Worm (Caenorhabditis elegans) whole organism, young adult: ENCODE results near the gene vrk-1.

Source experiments
- C17E4.6 ChIP-seq: fragments of 200-800 bp; sonication (Bioruptor generic); IDR thresholded peaks from 2 replicates; pipeline ENCODE4 v1.3.6; 2022; ENCODE audit warnings: missing genetic modification reagents, missing genetic modification characterization, missing compliant biosample characterization
- K11D2.4 ChIP-seq: fragments of 200-800 bp; sonication (Bioruptor generic); IDR thresholded peaks from 2 replicates; pipeline ENCODE4 v1.3.6; 2022; ENCODE audit warnings: missing genetic modification reagents, missing genetic modification characterization, missing compliant biosample characterization
- Y67H2A.10 ChIP-seq: fragments of 200-800 bp; sonication (Bioruptor generic); conservative IDR thresholded peaks from 2 replicates; pipeline ENCODE4 v1.3.6; 2022; ENCODE audit warnings: missing genetic modification reagents, missing genetic modification characterization, missing compliant biosample characterization
- atf-7 ChIP-seq: sonication (generic microtip); optimal IDR thresholded peaks from 2 replicates; lab custom pipeline; 2017; ENCODE audit warnings: mild to moderate bottlenecking, missing genetic modification characterization, missing compliant biosample characterization
- ccch-3 ChIP-seq: fragments of 200-800 bp; sonication (Bioruptor generic); optimal IDR thresholded peaks from 2 replicates; lab custom pipeline; 2018; ENCODE audit warnings: mild to moderate bottlenecking, missing genetic modification characterization, missing compliant biosample characterization
- ceh-79 ChIP-seq: sonication (generic microtip); optimal IDR thresholded peaks from 2 replicates; lab custom pipeline; 2017; ENCODE audit warnings: mild to moderate bottlenecking, missing genetic modification characterization, missing compliant biosample characterization
- dpff-1 ChIP-seq: sonication (generic microtip); optimal IDR thresholded peaks from 2 replicates; lab custom pipeline; 2017; ENCODE audit warnings: mild to moderate bottlenecking, missing genetic modification characterization, missing compliant biosample characterization
- him-1 ChIP-seq: sonication (generic microtip); optimal IDR thresholded peaks from 2 replicates; lab custom pipeline; 2016; ENCODE audit warnings: missing genotype, missing genetic modification reagents, missing genetic modification characterization, missing compliant biosample characterization
- lin-54 ChIP-seq: fragments of 200-800 bp; sonication (Bioruptor generic); optimal IDR thresholded peaks from 2 replicates; lab custom pipeline; 2018; ENCODE audit warnings: mild to moderate bottlenecking, missing genetic modification characterization, missing compliant biosample characterization
- lsl-1 ChIP-seq: fragments of 200-800 bp; sonication (Bioruptor generic); optimal IDR thresholded peaks from 2 replicates; lab custom pipeline; 2018; ENCODE audit warnings: mild to moderate bottlenecking, missing genetic modification characterization, moderate library complexity, missing compliant biosample characterization
- madf-10 ChIP-seq: sonication (generic microtip); optimal IDR thresholded peaks from 2 replicates; lab custom pipeline; 2016; ENCODE audit warnings: mild to moderate bottlenecking, missing genetic modification characterization, missing compliant biosample characterization
- mxl-1 ChIP-seq: sonication (generic microtip); optimal IDR thresholded peaks from 2 replicates; lab custom pipeline; 2016; ENCODE audit warnings: missing genetic modification characterization, missing compliant biosample characterization
- nfya-1 ChIP-seq: sonication (generic microtip); optimal IDR thresholded peaks from 2 replicates; lab custom pipeline; 2017; ENCODE audit warnings: antibody characterized with exemption, missing compliant biosample characterization, missing genetic modification characterization, borderline replicate concordance; ENCODE audit not compliant: insufficient read depth
- nfyb-1 ChIP-seq: fragments of 200-800 bp; sonication (Bioruptor generic); IDR thresholded peaks from 2 replicates; pipeline ENCODE4 v1.3.6; 2022; ENCODE audit warnings: missing genetic modification reagents, missing genetic modification characterization, missing compliant biosample characterization
- rcor-1 ChIP-seq: fragments of 200-800 bp; sonication (Bioruptor generic); IDR thresholded peaks from 2 replicates; pipeline ENCODE4 v1.3.6; 2022; ENCODE audit warnings: missing genetic modification reagents, missing genetic modification characterization, missing compliant biosample characterization
- somi-1 ChIP-seq: fragments of 200-800 bp; sonication (Bioruptor generic); optimal IDR thresholded peaks from 2 replicates; lab custom pipeline; 2018; ENCODE audit warnings: mild to moderate bottlenecking, missing genetic modification characterization, missing compliant biosample characterization

Gene vrk-1

ce11 chrII:5969303-5969702 lies 47.5 kb downstream of the vrk-1 start, which contains the start of gene B0034.4:
TSS of gene B0034.4 (minus strand) at chrII:5969531.
- TF ChIP-seq lin-54 (GFP tag; lab: Kevin White, UChicago): no peak
- no peak for TF ChIP-seq lsl-1
- TF ChIP-seq nfyb-1 (GFP tag; lab: Robert Waterston, UW): no peak
- TF ChIP-seq mxl-1 (tag; lab: Kevin White, UChicago): no peak
- TF ChIP-seq Y67H2A.10 (GFP tag; lab: Robert Waterston, UW): no peak
- TF ChIP-seq him-1 (tag; lab: Kevin White, UChicago): no peak
- TF ChIP-seq C17E4.6 (GFP tag; lab: Robert Waterston, UW): no peak
- no peak for TF ChIP-seq rcor-1
- TF ChIP-seq somi-1 (GFP tag; lab: Kevin White, UChicago): no peak
- no peak for TF ChIP-seq nfya-1 (tag; lab: Kevin White, UChicago)
- no peak for TF ChIP-seq atf-7 (tag; lab: Kevin White, UChicago)
- TF ChIP-seq ceh-79: no peak
- no peak for TF ChIP-seq madf-10 (tag; lab: Kevin White, UChicago)
- no peak for TF ChIP-seq dpff-1 (tag; lab: Kevin White, UChicago)
- no peak for TF ChIP-seq ccch-3
- TF ChIP-seq K11D2.4: no peak
